Fruit fly (Drosophila melanogaster) whole organism: ENCODE data around the gene CG7632.

Experiments
- CG8478 ChIP-seq: fragments of >200 bp; optimal IDR thresholded peaks from 2 replicates; lab custom pipeline; 2018; ENCODE audit warnings: inconsistent platforms
- pan ChIP-seq: fragments of >200 bp; optimal IDR thresholded peaks from 2 replicates; lab custom pipeline; 2017

DNA sequence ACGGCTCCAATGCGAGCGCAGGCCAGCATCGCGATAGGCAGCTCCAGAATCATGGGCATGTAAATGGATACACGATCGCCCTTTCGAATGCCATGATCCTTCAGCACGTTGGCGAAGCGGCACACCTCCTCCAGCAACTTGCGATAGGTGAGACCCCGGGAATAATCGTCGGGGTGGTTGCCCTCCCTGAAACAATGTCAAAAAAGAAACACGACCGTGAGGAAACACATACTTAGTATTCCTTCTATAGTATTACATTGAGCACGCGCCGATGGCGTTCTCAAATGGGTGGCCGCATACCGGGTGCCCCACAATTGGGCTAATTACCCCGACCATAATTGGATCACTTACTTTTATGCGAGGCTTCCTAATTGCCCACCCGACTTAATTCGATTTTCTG lies 31.0 kb upstream of the CG7632 start:
- TF ChIP-seq CG8478 (lab: Kevin White, UChicago) (no peak), pan (lab: Kevin White, UChicago) (no peak)
